Fruit fly (Drosophila melanogaster) whole organism, embryonic: ENCODE data around the gene RpL34b.

Experiments
- CG12219 ChIP-seq: fragments of 200-800 bp; sonication (Bioruptor generic); optimal IDR thresholded peaks from 3 replicates; lab custom pipeline; 2018; ENCODE audit warnings: missing biosample characterization, mild to moderate bottlenecking, missing genetic modification characterization
- CG7556 ChIP-seq: fragments of 200-800 bp; sonication (Bioruptor generic); optimal IDR thresholded peaks from 2 replicates; lab custom pipeline; 2017; ENCODE audit warnings: missing biosample characterization, mild to moderate bottlenecking, missing genetic modification characterization
- Lpt ChIP-seq: fragments of >200 bp; optimal IDR thresholded peaks from 2 replicates; lab custom pipeline; 2018; ENCODE audit warnings: missing biosample characterization, missing genetic modification characterization
- chinmo ChIP-seq: fragments of 200-800 bp; sonication (Bioruptor generic); IDR thresholded peaks from 4 replicates; pipeline ENCODE4 v1.3.6; 2022; ENCODE audit warnings: missing biosample characterization, missing genetic modification characterization; ENCODE audit not compliant: partially characterized antibody
- hbn ChIP-seq: fragments of 200-800 bp; sonication (Bioruptor generic); IDR thresholded peaks from 2 replicates; pipeline ENCODE4 v1.3.6; 2022; ENCODE audit warnings: missing biosample characterization, missing genetic modification characterization; ENCODE audit not compliant: partially characterized antibody
- kah ChIP-seq: fragments of 200-800 bp; sonication (Bioruptor generic); optimal IDR thresholded peaks from 2 replicates; lab custom pipeline; 2018; ENCODE audit warnings: missing biosample characterization, mild to moderate bottlenecking, missing genetic modification characterization
- nerfin-2 ChIP-seq: fragments of 200-800 bp; sonication (Bioruptor generic); IDR thresholded peaks from 2 replicates; pipeline ENCODE4 v1.3.6; 2022; ENCODE audit warnings: missing biosample characterization, missing genetic modification characterization; ENCODE audit not compliant: partially characterized antibody

DNA sequence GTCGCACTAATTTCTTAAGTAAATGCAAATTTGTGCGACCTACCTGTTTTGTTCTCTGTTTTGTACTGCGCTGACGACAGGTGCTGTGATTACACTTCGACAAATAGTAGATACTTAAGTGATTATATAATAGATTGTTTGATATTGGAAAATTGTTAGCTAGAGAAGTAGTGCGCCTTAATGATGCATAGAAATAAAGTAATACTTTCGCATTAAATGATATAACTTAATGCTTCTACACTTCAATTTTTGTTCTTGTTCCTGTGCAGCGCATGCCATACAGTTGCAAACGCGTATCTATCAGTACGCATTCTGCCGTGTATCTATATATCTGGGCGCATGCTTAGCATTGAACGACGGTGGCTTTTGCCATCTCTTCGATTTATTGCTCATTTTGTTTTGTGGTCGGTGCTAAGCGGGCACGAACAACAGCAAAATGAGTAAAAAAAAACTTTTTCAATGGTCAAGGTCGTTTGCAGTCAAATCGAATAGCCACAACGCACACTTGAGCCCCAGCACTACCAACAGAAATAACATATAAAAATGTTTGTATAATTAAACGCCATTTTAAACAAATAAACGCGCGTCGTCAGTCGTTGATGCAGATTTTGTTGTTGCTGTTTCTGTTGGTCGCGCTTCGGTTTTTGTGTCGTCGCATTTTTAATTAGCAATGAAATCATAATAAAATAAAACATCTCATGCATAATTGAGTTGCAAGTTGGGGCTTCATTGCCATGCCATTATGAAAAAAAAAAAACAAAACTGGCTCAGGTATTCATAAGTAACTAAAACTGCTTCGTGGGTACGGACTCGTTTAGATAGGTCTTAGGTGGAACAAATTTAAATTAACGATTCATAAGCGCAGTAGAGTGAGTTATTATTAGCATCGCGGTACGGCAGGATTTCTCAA is 29.6 kb upstream of the RpL34b start:
- peak; percentile 36 for TF ChIP-seq CG7556
- TF ChIP-seq Lpt (GFP tag; lab: Kevin White, UChicago): no peak
- peak; percentile 27 for TF ChIP-seq CG12219 (GFP tag; lab: Kevin White, UChicago)
- TF ChIP-seq chinmo (GFP tag; lab: Robert Waterston, UW): peak; percentile 97
- TF ChIP-seq nerfin-2 (GFP tag; lab: Robert Waterston, UW): no peak
- TF ChIP-seq hbn (GFP tag; lab: Robert Waterston, UW): no peak
- no peak for TF ChIP-seq kah
